Worm (Caenorhabditis elegans) whole organism, young adult: ENCODE measurements around the gene ttyh-1.

Source experiments
- D2030.7 ChIP-seq: fragments of 200-800 bp; sonication (Bioruptor generic); IDR thresholded peaks from 2 replicates; pipeline ENCODE4 v1.3.6; 2022; ENCODE audit warnings: missing genetic modification reagents, missing genetic modification characterization, missing compliant biosample characterization
- egl-44 ChIP-seq: fragments of 200-800 bp; sonication (Bioruptor generic); IDR thresholded peaks from 2 replicates; pipeline ENCODE4 v1.3.6; 2022; ENCODE audit warnings: missing genetic modification reagents, missing genetic modification characterization, missing compliant biosample characterization
- hlh-26 ChIP-seq: fragments of 200-800 bp; sonication (Bioruptor generic); conservative IDR thresholded peaks from 2 replicates; pipeline ENCODE4 v1.3.6; 2022; ENCODE audit warnings: missing genetic modification reagents, missing genetic modification characterization, missing compliant biosample characterization
- mes-4 ChIP-seq: sonication (generic microtip); optimal IDR thresholded peaks from 2 replicates; lab custom pipeline; 2016; ENCODE audit warnings: missing genotype, missing genetic modification characterization, missing compliant biosample characterization
- mxl-1 ChIP-seq: sonication (generic microtip); optimal IDR thresholded peaks from 2 replicates; lab custom pipeline; 2016; ENCODE audit warnings: missing genetic modification characterization, missing compliant biosample characterization
- nfya-1 ChIP-seq: sonication (generic microtip); optimal IDR thresholded peaks from 2 replicates; lab custom pipeline; 2017; ENCODE audit warnings: antibody characterized with exemption, missing compliant biosample characterization, missing genetic modification characterization, borderline replicate concordance; ENCODE audit not compliant: insufficient read depth

DNA sequence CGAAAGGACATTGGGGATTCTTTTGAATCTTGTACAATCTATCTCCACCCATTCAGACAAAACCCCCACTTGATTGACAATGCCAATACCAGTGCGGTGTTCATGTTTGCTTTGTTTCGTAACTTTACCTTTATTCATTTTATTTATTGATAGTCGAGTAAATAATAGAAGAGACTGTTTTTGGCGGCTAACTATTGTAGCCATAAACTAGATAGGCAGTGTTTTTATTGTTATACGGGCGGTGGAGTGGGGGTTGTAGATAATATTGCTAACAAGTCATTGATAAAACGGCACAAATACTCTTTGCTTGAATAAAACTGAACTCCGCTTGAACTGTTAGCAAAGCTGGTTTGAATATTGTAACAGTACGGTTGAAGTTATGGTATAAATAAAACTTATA is 3.6 kb upstream of the ttyh-1 start:
- TF ChIP-seq nfya-1 (tag; lab: Kevin White, UChicago) (no peak), mes-4 (tag; lab: Kevin White, UChicago) (no peak), hlh-26 (GFP tag; lab: Robert Waterston, UW) (no peak), mxl-1 (no peak), egl-44 (no peak), D2030.7 (GFP tag; lab: Robert Waterston, UW) (no peak)
